Fruit fly (Drosophila melanogaster) whole organism, embryonic: Measurements from ENCODE around the gene CG3679.

Source experiments
- Adf1 ChIP-seq: fragments of 200-800 bp; sonication (Bioruptor generic); IDR thresholded peaks from 2 replicates; pipeline ENCODE4 v1.3.6; 2022; ENCODE audit warnings: missing biosample characterization, missing genetic modification characterization
- BEAF-32 ChIP-seq: fragments of 200-800 bp; sonication (Bioruptor generic); optimal IDR thresholded peaks from 3 replicates; lab custom pipeline; 2017; ENCODE audit warnings: missing biosample characterization, missing genetic modification characterization, mild to moderate bottlenecking, moderate library complexity, missing genetic modification reagents
- Bgb ChIP-seq: fragments of 200-800 bp; sonication (Bioruptor generic); IDR thresholded peaks from 2 replicates; pipeline ENCODE4 v1.3.6; 2022; ENCODE audit warnings: missing biosample characterization, missing genetic modification characterization; ENCODE audit not compliant: partially characterized antibody
- C15 ChIP-seq: fragments of 200-800 bp; sonication (Bioruptor generic); IDR thresholded peaks from 3 replicates; pipeline ENCODE4 v1.3.6; 2022; ENCODE audit warnings: missing biosample characterization, missing genetic modification characterization
- CG10979 ChIP-seq: fragments of 200-800 bp; sonication (Bioruptor generic); optimal IDR thresholded peaks from 2 replicates; lab custom pipeline; 2018; ENCODE audit warnings: missing biosample characterization, mild to moderate bottlenecking, missing genetic modification characterization, moderate library complexity
- CG11504 ChIP-seq: fragments of 200-800 bp; sonication (Bioruptor generic); optimal IDR thresholded peaks from 3 replicates; lab custom pipeline; 2019; ENCODE audit warnings: missing biosample characterization, mild to moderate bottlenecking, missing genetic modification characterization, moderate library complexity
- CG12744 ChIP-seq: fragments of 200-800 bp; sonication (Bioruptor generic); optimal IDR thresholded peaks from 2 replicates; lab custom pipeline; 2016; ENCODE audit warnings: missing biosample characterization, missing genetic modification characterization
- CG13296 ChIP-seq: fragments of 200-800 bp; sonication (Bioruptor generic); optimal IDR thresholded peaks from 3 replicates; lab custom pipeline; 2018; ENCODE audit warnings: missing biosample characterization, mild to moderate bottlenecking, missing genetic modification characterization
- CG14050 ChIP-seq: fragments of 200-800 bp; sonication (Bioruptor generic); IDR thresholded peaks from 3 replicates; pipeline ENCODE4 v1.3.6; 2022; ENCODE audit warnings: missing biosample characterization, missing genetic modification characterization
- CG15601 ChIP-seq: fragments of 200-800 bp; sonication (Bioruptor generic); optimal IDR thresholded peaks from 3 replicates; lab custom pipeline; 2019; ENCODE audit warnings: missing biosample characterization, mild to moderate bottlenecking, missing genetic modification characterization, moderate library complexity
- CG1602 ChIP-seq: fragments of 200-800 bp; sonication (Bioruptor generic); optimal IDR thresholded peaks from 3 replicates; lab custom pipeline; 2016; ENCODE audit warnings: missing biosample characterization, missing genetic modification characterization
- CG2120 ChIP-seq: fragments of 200-800 bp; sonication (Bioruptor generic); optimal IDR thresholded peaks from 3 replicates; lab custom pipeline; 2016; ENCODE audit warnings: missing biosample characterization, missing genetic modification characterization
- CG2712 ChIP-seq: fragments of 200-800 bp; optimal IDR thresholded peaks from 3 replicates; lab custom pipeline; 2019; ENCODE audit warnings: missing biosample characterization, mild to moderate bottlenecking, missing genetic modification characterization, moderate library complexity
- CG3065 ChIP-seq: fragments of 200-800 bp; sonication (Bioruptor generic); optimal IDR thresholded peaks from 2 replicates; lab custom pipeline; 2016; ENCODE audit warnings: missing biosample characterization, missing genetic modification characterization
- CG6272 ChIP-seq: fragments of 200-800 bp; sonication (Bioruptor generic); IDR thresholded peaks from 2 replicates; pipeline ENCODE4 v1.3.6; 2022; ENCODE audit warnings: missing biosample characterization, missing genetic modification characterization
- CG6765 ChIP-seq: fragments of 200-800 bp; sonication (Bioruptor generic); optimal IDR thresholded peaks from 3 replicates; lab custom pipeline; 2017; ENCODE audit warnings: missing biosample characterization, mild to moderate bottlenecking, missing genetic modification characterization
- CG9215 ChIP-seq: fragments of 200-800 bp; sonication (Bioruptor generic); IDR thresholded peaks from 2 replicates; pipeline ENCODE4 v1.3.6; 2022; ENCODE audit warnings: missing biosample characterization, missing genetic modification characterization
- Chrac-16 ChIP-seq: fragments of 200-800 bp; sonication (Bioruptor generic); optimal IDR thresholded peaks from 3 replicates; lab custom pipeline; 2016; ENCODE audit warnings: missing biosample characterization, missing genetic modification characterization
- Dp ChIP-seq: fragments of 200-800 bp; sonication (Bioruptor generic); optimal IDR thresholded peaks from 2 replicates; lab custom pipeline; 2018; ENCODE audit warnings: missing biosample characterization, mild to moderate bottlenecking, missing genetic modification characterization, moderate library complexity
- E2f1 ChIP-seq: fragments of 200-800 bp; sonication (Bioruptor generic); IDR thresholded peaks from 2 replicates; pipeline ENCODE4 v1.3.6; 2022; ENCODE audit warnings: missing biosample characterization, missing genetic modification characterization
- Elba2 ChIP-seq: fragments of 200-800 bp; sonication (Bioruptor generic); optimal IDR thresholded peaks from 3 replicates; lab custom pipeline; 2016; ENCODE audit warnings: missing biosample characterization, missing genetic modification characterization
- Gsc ChIP-seq: fragments of 200-800 bp; sonication (Bioruptor generic); IDR thresholded peaks from 2 replicates; pipeline ENCODE4 v1.3.6; 2022; ENCODE audit warnings: missing biosample characterization, missing genetic modification characterization
- HLH3B ChIP-seq: fragments of 200-800 bp; sonication (Bioruptor generic); IDR thresholded peaks from 2 replicates; pipeline ENCODE4 v1.3.6; 2022; ENCODE audit warnings: missing biosample characterization, missing genetic modification characterization
- Max ChIP-seq: fragments of 200-800 bp; sonication (Bioruptor generic); optimal IDR thresholded peaks from 2 replicates; lab custom pipeline; 2016; ENCODE audit warnings: missing biosample characterization, mild to moderate bottlenecking, missing genetic modification characterization
- Meics ChIP-seq: fragments of 200-800 bp; sonication (Bioruptor generic); optimal IDR thresholded peaks from 2 replicates; lab custom pipeline; 2017; ENCODE audit warnings: missing biosample characterization, mild to moderate bottlenecking, missing genetic modification characterization
- Neu2 ChIP-seq: fragments of 200-800 bp; sonication (Bioruptor generic); optimal IDR thresholded peaks from 3 replicates; lab custom pipeline; 2016; ENCODE audit warnings: missing biosample characterization, missing genetic modification characterization, borderline replicate concordance
- Opbp ChIP-seq: fragments of 200-800 bp; sonication (Bioruptor generic); IDR thresholded peaks from 3 replicates; pipeline ENCODE4 v1.3.6; 2022; ENCODE audit warnings: missing biosample characterization, missing genetic modification characterization; ENCODE audit not compliant: partially characterized antibody
- Rfx ChIP-seq: fragments of 200-800 bp; sonication (Bioruptor generic); IDR thresholded peaks from 2 replicates; pipeline ENCODE4 v1.3.6; 2022; ENCODE audit warnings: missing biosample characterization, missing genetic modification characterization
- az2 ChIP-seq: fragments of 200-800 bp; sonication (Bioruptor generic); optimal IDR thresholded peaks from 3 replicates; lab custom pipeline; 2016; ENCODE audit warnings: missing biosample characterization, missing genetic modification characterization
- caup ChIP-seq: fragments of 200-800 bp; sonication (Bioruptor generic); optimal IDR thresholded peaks from 3 replicates; lab custom pipeline; 2017; ENCODE audit warnings: missing biosample characterization, mild to moderate bottlenecking, missing genetic modification characterization, moderate library complexity; ENCODE audit not compliant: severe bottlenecking
- cwo ChIP-seq: fragments of 200-800 bp; sonication (Bioruptor generic); optimal IDR thresholded peaks from 3 replicates; lab custom pipeline; 2017; ENCODE audit warnings: missing biosample characterization, missing genetic modification characterization, mild to moderate bottlenecking, moderate library complexity, missing genetic modification reagents
- dati ChIP-seq: fragments of 200-800 bp; sonication (Bioruptor generic); IDR thresholded peaks from 2 replicates; pipeline ENCODE4 v1.3.6; 2022; ENCODE audit warnings: missing biosample characterization, missing genetic modification characterization
- dmrt11E ChIP-seq: fragments of 200-800 bp; sonication (Bioruptor generic); optimal IDR thresholded peaks from 3 replicates; lab custom pipeline; 2018; ENCODE audit warnings: missing biosample characterization, mild to moderate bottlenecking, missing genetic modification characterization, moderate library complexity
- fd102C ChIP-seq: fragments of 200-800 bp; sonication (Bioruptor generic); optimal IDR thresholded peaks from 2 replicates; lab custom pipeline; 2018; ENCODE audit warnings: missing biosample characterization, mild to moderate bottlenecking, missing genetic modification characterization, moderate library complexity
- gem ChIP-seq: fragments of 200-800 bp; sonication (Bioruptor generic); optimal IDR thresholded peaks from 2 replicates; lab custom pipeline; 2019; ENCODE audit warnings: missing biosample characterization, mild to moderate bottlenecking, missing genetic modification characterization, moderate library complexity
- grn ChIP-seq: fragments of 200-800 bp; sonication (Bioruptor generic); optimal IDR thresholded peaks from 3 replicates; lab custom pipeline; 2017; ENCODE audit warnings: missing biosample characterization, missing genetic modification characterization
- gt ChIP-seq: fragments of 200-800 bp; sonication (Bioruptor generic); IDR thresholded peaks from 2 replicates; pipeline ENCODE4 v1.3.6; 2022; ENCODE audit warnings: missing biosample characterization, missing genetic modification characterization
- hth ChIP-seq: fragments of >200 bp; optimal IDR thresholded peaks from 2 replicates; lab custom pipeline; 2017; ENCODE audit warnings: inconsistent platforms
- jing ChIP-seq: fragments of 200-800 bp; sonication (Bioruptor generic); optimal IDR thresholded peaks from 2 replicates; lab custom pipeline; 2018; ENCODE audit warnings: missing biosample characterization, mild to moderate bottlenecking, missing genetic modification characterization
- lilli ChIP-seq: fragments of 200-800 bp; sonication (Bioruptor generic); optimal IDR thresholded peaks from 3 replicates; lab custom pipeline; 2016; ENCODE audit warnings: missing biosample characterization, missing genetic modification characterization
- lmd ChIP-seq: fragments of 200-800 bp; sonication (Bioruptor generic); IDR thresholded peaks from 2 replicates; pipeline ENCODE4 v1.3.6; 2022; ENCODE audit warnings: missing biosample characterization, missing genetic modification characterization
- nmo ChIP-seq: fragments of 200-800 bp; sonication (Bioruptor generic); optimal IDR thresholded peaks from 2 replicates; lab custom pipeline; 2018; ENCODE audit warnings: missing biosample characterization, mild to moderate bottlenecking, missing genetic modification characterization, moderate library complexity
- pho ChIP-seq: fragments of 200-800 bp; sonication (Bioruptor generic); optimal IDR thresholded peaks from 2 replicates; lab custom pipeline; 2016; ENCODE audit warnings: missing biosample characterization, missing genetic modification characterization
- sim ChIP-seq: fragments of 200-800 bp; sonication (Bioruptor generic); IDR thresholded peaks from 2 replicates; pipeline ENCODE4 v1.3.6; 2022; ENCODE audit warnings: missing biosample characterization, missing genetic modification characterization
- sqz ChIP-seq: fragments of 200-800 bp; sonication (Bioruptor generic); optimal IDR thresholded peaks from 3 replicates; lab custom pipeline; 2018; ENCODE audit warnings: missing biosample characterization, mild to moderate bottlenecking, missing genetic modification characterization
- trh ChIP-seq: fragments of 200-800 bp; sonication (Bioruptor generic); optimal IDR thresholded peaks from 2 replicates; lab custom pipeline; 2016; ENCODE audit warnings: missing biosample characterization, missing genetic modification characterization
- ttk ChIP-seq: fragments of 200-800 bp; sonication (Bioruptor generic); IDR thresholded peaks from 2 replicates; pipeline ENCODE4 v2.1.2; 2022; ENCODE audit warnings: missing biosample characterization, missing genetic modification characterization
- unpg ChIP-seq: fragments of 200-800 bp; sonication (Bioruptor generic); optimal IDR thresholded peaks from 3 replicates; lab custom pipeline; 2018; ENCODE audit warnings: missing biosample characterization, mild to moderate bottlenecking, missing genetic modification characterization, moderate library complexity
- zfh1 ChIP-seq: fragments of 200-800 bp; sonication (Bioruptor generic); IDR thresholded peaks from 3 replicates; pipeline ENCODE4 v1.3.6; 2022; ENCODE audit warnings: missing biosample characterization, missing genetic modification characterization
- zfh2 ChIP-seq: fragments of 200-800 bp; sonication (Bioruptor generic); optimal IDR thresholded peaks from 2 replicates; lab custom pipeline; 2016; ENCODE audit warnings: missing biosample characterization, missing genetic modification characterization

The CG3679 gene

DNA sequence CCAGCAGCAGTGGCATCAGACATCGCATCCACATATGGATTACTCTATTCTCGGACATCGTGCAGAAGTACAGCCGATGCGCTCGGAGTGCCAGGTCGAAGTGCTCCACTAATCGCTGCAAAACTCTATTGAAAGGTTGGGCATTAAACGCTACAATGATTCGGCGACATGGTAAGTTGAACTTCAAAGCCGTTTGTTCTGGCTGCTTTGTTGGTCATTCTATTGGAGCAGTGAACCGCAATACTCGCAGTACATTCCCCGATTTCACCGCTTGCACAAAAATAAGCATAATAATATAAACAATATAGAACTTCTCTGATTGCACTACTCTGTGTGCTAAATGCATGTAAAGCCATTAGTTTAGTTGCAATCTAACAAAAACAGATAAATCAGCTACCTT lies 37.2 kb upstream of the CG3679 start, which contains the start of gene CG12507:
Gene CG12507 (minus strand): TSS at position 101 of the 400 bp plus-strand sequence.
- TF ChIP-seq C15 (GFP tag; lab: Robert Waterston, UW) (no peak), unpg (GFP tag; lab: Kevin White, UChicago) (no peak), fd102C (no peak), zfh2 (no peak)
- TF ChIP-seq, all 482 proteins: peak for 0

DNA sequence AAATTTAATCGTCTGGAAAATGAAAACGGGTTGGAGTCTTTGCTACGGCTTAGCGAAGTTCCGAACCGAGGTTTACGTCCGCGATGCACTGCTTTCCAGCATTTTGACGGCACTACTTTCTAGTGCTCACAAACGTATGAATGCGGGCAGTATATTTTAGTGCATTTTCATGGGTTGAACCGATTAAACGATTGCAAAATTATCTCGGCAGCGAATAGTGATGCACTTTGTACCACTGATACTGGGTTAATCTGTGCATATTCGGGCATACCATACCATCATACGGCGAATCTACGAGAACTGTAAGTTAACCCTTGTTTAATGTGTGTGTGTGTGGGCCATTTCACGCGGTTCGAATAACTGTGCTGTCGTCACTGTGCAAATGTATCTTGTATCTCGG lies 32.9 kb upstream of the CG3679 start, which contains the start of gene Mfe2:
Gene Mfe2 (plus strand): TSS at position 157 of the 400 bp plus-strand sequence.
- peak; percentile 65 for TF ChIP-seq caup
- TF ChIP-seq CG2712 (tag; lab: Kevin White, UChicago): peak; percentile 41
- TF ChIP-seq hth (lab: Kevin White, UChicago): no peak
- peak; percentile 25 for TF ChIP-seq Meics (GFP tag; lab: Kevin White, UChicago)
- TF ChIP-seq cwo (GFP tag; lab: Kevin White, UChicago): peak; percentile 10
- no peak; the same call in 1 of the 2 replicates for TF ChIP-seq CG9215 (GFP tag; lab: Robert Waterston, UW)
- peak; percentile 35 for TF ChIP-seq CG15601 (tag; lab: Kevin White, UChicago)
- TF ChIP-seq gem (tag; lab: Kevin White, UChicago): no peak
- TF ChIP-seq CG11504 (tag; lab: Kevin White, UChicago): no peak
- TF ChIP-seq pho (GFP tag; lab: Kevin White, UChicago): peak; percentile 59
- no peak for TF ChIP-seq Chrac-16 (GFP tag; lab: Kevin White, UChicago)
- TF ChIP-seq az2 (GFP tag; lab: Kevin White, UChicago): peak; percentile 11
- TF ChIP-seq jing: no peak
- peak; percentile 37; the same call in 1 of the 2 replicates for TF ChIP-seq Adf1 (GFP tag; lab: Robert Waterston, UW)
- peak; percentile 54 for TF ChIP-seq CG12744
- peak; percentile 81 for TF ChIP-seq CG2120 (GFP tag; lab: Kevin White, UChicago)
- TF ChIP-seq Bgb (GFP tag; lab: Robert Waterston, UW): peak; percentile 65
- peak; percentile 60 for TF ChIP-seq BEAF-32 (GFP tag; lab: Kevin White, UChicago)
- no peak for TF ChIP-seq dmrt11E (tag; lab: Kevin White, UChicago)
- TF ChIP-seq CG6272: 0 out of 2 replicates have a peak, but pooled peaks have one; percentile 7
- no peak for TF ChIP-seq CG3065 (GFP tag; lab: Kevin White, UChicago)
- peak; percentile 82 for TF ChIP-seq Rfx (GFP tag; lab: Robert Waterston, UW)
- peak; percentile 50 for TF ChIP-seq Max
- no peak for TF ChIP-seq Neu2
- no peak for TF ChIP-seq sqz (GFP tag; lab: Kevin White, UChicago)
- TF ChIP-seq HLH3B (GFP tag; lab: Robert Waterston, UW): no peak
- peak; percentile 44 for TF ChIP-seq CG13296 (GFP tag; lab: Kevin White, UChicago)
- TF ChIP-seq zfh1 (GFP tag; lab: Robert Waterston, UW): peak; percentile 42; the same call in 2 of the 3 replicates
- no peak for TF ChIP-seq E2f1 (GFP tag; lab: Robert Waterston, UW)
- TF ChIP-seq Opbp (GFP tag; lab: Robert Waterston, UW): no peak
- TF ChIP-seq ttk (GFP tag; lab: Robert Waterston, UW): no peak
- no peak for TF ChIP-seq CG6765
- no peak for TF ChIP-seq CG14050 (GFP tag; lab: Robert Waterston, UW)
- peak; percentile 57 for TF ChIP-seq Dp (GFP tag; lab: Kevin White, UChicago)
- TF ChIP-seq Elba2 (GFP tag; lab: Kevin White, UChicago): peak; percentile 7
- TF ChIP-seq lilli (GFP tag; lab: Kevin White, UChicago): peak; percentile 63
- no peak for TF ChIP-seq Gsc (GFP tag; lab: Robert Waterston, UW)
- TF ChIP-seq trh (GFP tag; lab: Kevin White, UChicago): no peak
- TF ChIP-seq lmd (GFP tag; lab: Robert Waterston, UW): peak; percentile 33; the same call in 1 of the 2 replicates
- no peak for TF ChIP-seq dati
- peak; percentile 26 for TF ChIP-seq CG1602 (GFP tag; lab: Kevin White, UChicago)
- peak; percentile 67 for TF ChIP-seq grn (GFP tag; lab: Kevin White, UChicago)
- TF ChIP-seq sim (GFP tag; lab: Robert Waterston, UW): no peak
- TF ChIP-seq gt (GFP tag; lab: Robert Waterston, UW): no peak
- TF ChIP-seq CG10979 (tag; lab: Kevin White, UChicago): peak; percentile 6
- TF ChIP-seq nmo (GFP tag; lab: Kevin White, UChicago): peak; percentile 58
